Worm (Caenorhabditis elegans) whole organism, young adult: ENCODE data around the gene K07E3.4.

ENCODE experiments used
- C06A6.2 ChIP-seq: fragments of 200-800 bp; sonication (Bioruptor generic); conservative IDR thresholded peaks from 2 replicates; pipeline ENCODE4 v1.3.6; 2022; ENCODE audit warnings: missing genetic modification characterization, missing compliant biosample characterization
- F33H1.4 ChIP-seq: fragments of 200-800 bp; sonication (Bioruptor generic); IDR thresholded peaks from 2 replicates; pipeline ENCODE4 v1.3.6; 2022; ENCODE audit warnings: missing genetic modification reagents, missing genetic modification characterization, missing compliant biosample characterization
- Y53F4B.3 ChIP-seq: fragments of 200-800 bp; sonication (Bioruptor generic); IDR thresholded peaks from 2 replicates; pipeline ENCODE4 v1.3.6; 2022; ENCODE audit warnings: missing genetic modification reagents, missing genetic modification characterization, missing compliant biosample characterization
- Y56A3A.18 ChIP-seq: fragments of 200-800 bp; sonication (Bioruptor generic); IDR thresholded peaks from 2 replicates; pipeline ENCODE4 v1.3.6; 2022; ENCODE audit warnings: missing genetic modification reagents, missing genetic modification characterization, missing compliant biosample characterization
- attf-5 ChIP-seq: fragments of 200-800 bp; sonication (Bioruptor generic); optimal IDR thresholded peaks from 2 replicates; lab custom pipeline; 2018; ENCODE audit warnings: mild to moderate bottlenecking, missing genetic modification characterization, missing compliant biosample characterization
- dpl-1 ChIP-seq: fragments of 150-350 bp; optimal IDR thresholded peaks from 2 replicates; lab custom pipeline; 2014; ENCODE audit warnings: missing biosample characterization, missing genetic modification reagents, missing genetic modification characterization
- egrh-3 ChIP-seq: fragments of 200-800 bp; sonication (Bioruptor generic); IDR thresholded peaks from 2 replicates; pipeline ENCODE4 v1.3.6; 2022; ENCODE audit warnings: missing genetic modification reagents, missing genetic modification characterization, missing compliant biosample characterization
- lin-26 ChIP-seq: fragments of 200-800 bp; sonication (Bioruptor generic); IDR thresholded peaks from 2 replicates; pipeline ENCODE4 v1.3.6; 2022; ENCODE audit warnings: missing genetic modification reagents, missing genetic modification characterization, missing compliant biosample characterization
- madf-6 ChIP-seq: fragments of 200-800 bp; sonication (Bioruptor generic); IDR thresholded peaks from 2 replicates; pipeline ENCODE4 v1.3.6; 2022; ENCODE audit warnings: missing genetic modification reagents, missing genetic modification characterization, missing compliant biosample characterization
- madf-8 ChIP-seq: fragments of 200-800 bp; sonication (Bioruptor generic); conservative IDR thresholded peaks from 2 replicates; pipeline ENCODE4 v1.3.6; 2022; ENCODE audit warnings: missing genetic modification reagents, missing genetic modification characterization, missing compliant biosample characterization
- nhr-120 ChIP-seq: fragments of 200-800 bp; sonication (Bioruptor generic); IDR thresholded peaks from 2 replicates; pipeline ENCODE4 v1.3.6; 2022; ENCODE audit warnings: missing genetic modification characterization, missing compliant biosample characterization
- pha-4 ChIP-seq: fragments of 150-350 bp; sonication (generic microtip); optimal IDR thresholded peaks from 2 replicates; lab custom pipeline; 2014; ENCODE audit warnings: missing biosample characterization, missing genetic modification reagents, missing genetic modification characterization
- zfh-2 ChIP-seq: fragments of 200-800 bp; sonication (Bioruptor generic); conservative IDR thresholded peaks from 2 replicates; pipeline ENCODE4 v1.3.6; 2022; ENCODE audit warnings: missing genetic modification reagents, missing genetic modification characterization, missing compliant biosample characterization

DNA sequence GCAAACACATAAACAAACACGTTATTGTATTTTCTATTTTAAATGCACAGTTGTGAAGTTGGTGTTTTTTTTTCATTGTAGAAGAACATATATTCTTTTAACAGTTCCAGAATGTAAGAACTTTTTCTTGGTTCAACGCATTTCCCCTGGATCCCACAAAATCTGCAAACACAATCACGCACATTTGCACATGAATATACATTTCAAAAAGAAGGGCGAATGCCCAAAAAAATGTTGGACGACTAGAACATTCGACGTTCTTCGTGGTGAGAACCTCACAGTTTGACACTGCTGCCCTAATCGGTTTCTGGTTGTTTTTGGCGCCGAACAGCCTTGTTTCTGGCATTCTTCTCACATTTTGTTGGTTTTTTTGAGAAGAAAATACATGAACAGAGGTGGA, 25.7 kb upstream of the K07E3.4 start:
- TF ChIP-seq C06A6.2 (GFP tag; lab: Robert Waterston, UW) (no peak), egrh-3 (GFP tag; lab: Robert Waterston, UW) (no peak), dpl-1 (GFP tag; lab: Kevin White, UChicago) (no peak), lin-26 (GFP tag; lab: Robert Waterston, UW) (no peak), F33H1.4 (no peak), Y53F4B.3 (GFP tag; lab: Robert Waterston, UW) (no peak), zfh-2 (GFP tag; lab: Robert Waterston, UW) (no peak), nhr-120 (GFP tag; lab: Robert Waterston, UW) (no peak), attf-5 (GFP tag; lab: Kevin White, UChicago) (no peak), Y56A3A.18 (no peak), pha-4 (tag; lab: Kevin White, UChicago) (peak; percentile 21), madf-8 (GFP tag; lab: Robert Waterston, UW) (no peak), madf-6 (GFP tag; lab: Robert Waterston, UW) (no peak)
